Fruit fly (Drosophila melanogaster) S2 (cell line): Measurements from ENCODE around the gene CG7379.

Source experiments
- CG8478 ChIP-seq: fragments of >200 bp; optimal IDR thresholded peaks from 2 replicates; lab custom pipeline; 2018
- CTCF ChIP-seq, 2 experiments: fragments of >200 bp; optimal IDR thresholded peaks; 2 replicates each; lab custom pipeline; 2018

- no peak for TF ChIP-seq CG8478 (lab: Kevin White, UChicago)
- no peak for TF ChIP-seq CTCF (optimal IDR thresholded peaks at IDR 0.05; lab: Kevin White, UChicago)
These were observed 3.6 kb downstream of the CG7379 start, which contains the start of gene CG43102 for dm6 chr3R:17794335-17795074.
